Worm (Caenorhabditis elegans) whole organism, young adult: Measurements from ENCODE around the gene rpb-11.

Source experiments
- C06A6.2 ChIP-seq: fragments of 200-800 bp; sonication (Bioruptor generic); conservative IDR thresholded peaks from 2 replicates; pipeline ENCODE4 v1.3.6; 2022; ENCODE audit warnings: missing genetic modification characterization, missing compliant biosample characterization
- C17E4.6 ChIP-seq: fragments of 200-800 bp; sonication (Bioruptor generic); IDR thresholded peaks from 2 replicates; pipeline ENCODE4 v1.3.6; 2022; ENCODE audit warnings: missing genetic modification reagents, missing genetic modification characterization, missing compliant biosample characterization
- D2030.7 ChIP-seq: fragments of 200-800 bp; sonication (Bioruptor generic); IDR thresholded peaks from 2 replicates; pipeline ENCODE4 v1.3.6; 2022; ENCODE audit warnings: missing genetic modification reagents, missing genetic modification characterization, missing compliant biosample characterization
- F22D6.2 ChIP-seq: sonication (generic microtip); optimal IDR thresholded peaks from 2 replicates; lab custom pipeline; 2016; ENCODE audit warnings: mild to moderate bottlenecking, missing genetic modification characterization, missing compliant biosample characterization
- F33H1.4 ChIP-seq: fragments of 200-800 bp; sonication (Bioruptor generic); IDR thresholded peaks from 2 replicates; pipeline ENCODE4 v1.3.6; 2022; ENCODE audit warnings: missing genetic modification reagents, missing genetic modification characterization, missing compliant biosample characterization
- F49E8.2 ChIP-seq: sonication (generic microtip); optimal IDR thresholded peaks from 3 replicates; lab custom pipeline; 2017; ENCODE audit warnings: missing genetic modification characterization, mild to moderate bottlenecking, missing compliant biosample characterization, antibody characterized with exemption, moderate library complexity; ENCODE audit not compliant: insufficient read depth
- F52B5.7 ChIP-seq: sonication (generic microtip); optimal IDR thresholded peaks from 2 replicates; lab custom pipeline; 2016; ENCODE audit warnings: mild to moderate bottlenecking, missing genetic modification characterization, missing compliant biosample characterization
- K11D2.4 ChIP-seq: fragments of 200-800 bp; sonication (Bioruptor generic); IDR thresholded peaks from 2 replicates; pipeline ENCODE4 v1.3.6; 2022; ENCODE audit warnings: missing genetic modification reagents, missing genetic modification characterization, missing compliant biosample characterization
- Y53G8AR.9 ChIP-seq: fragments of 200-800 bp; sonication (Bioruptor generic); conservative IDR thresholded peaks from 2 replicates; pipeline ENCODE4 v1.3.6; 2022; ENCODE audit warnings: missing genetic modification reagents, missing genetic modification characterization, missing compliant biosample characterization
- Y67H2A.10 ChIP-seq: fragments of 200-800 bp; sonication (Bioruptor generic); conservative IDR thresholded peaks from 2 replicates; pipeline ENCODE4 v1.3.6; 2022; ENCODE audit warnings: missing genetic modification reagents, missing genetic modification characterization, missing compliant biosample characterization
- ZK185.1 ChIP-seq: sonication (generic microtip); optimal IDR thresholded peaks from 2 replicates; lab custom pipeline; 2016; ENCODE audit warnings: mild to moderate bottlenecking, missing genetic modification characterization, missing compliant biosample characterization; ENCODE audit not compliant: poor library complexity, severe bottlenecking
- aptf-2 ChIP-seq: fragments of 200-800 bp; sonication (Bioruptor generic); conservative IDR thresholded peaks from 2 replicates; pipeline ENCODE4 v1.3.6; 2022; ENCODE audit warnings: missing genetic modification reagents, missing genetic modification characterization, missing compliant biosample characterization
- aptf-3 ChIP-seq: fragments of 200-800 bp; sonication (Bioruptor generic); IDR thresholded peaks from 2 replicates; pipeline ENCODE4 v1.3.6; 2022; ENCODE audit warnings: missing genetic modification characterization, missing compliant biosample characterization
- attf-3 ChIP-seq: fragments of 200-800 bp; sonication (Bioruptor generic); conservative IDR thresholded peaks from 2 replicates; pipeline ENCODE4 v1.3.6; 2022; ENCODE audit warnings: missing genetic modification reagents, missing genetic modification characterization, missing compliant biosample characterization
- attf-6 ChIP-seq: fragments of 200-800 bp; sonication (Bioruptor generic); IDR thresholded peaks from 2 replicates; pipeline ENCODE4 v1.3.6; 2022; ENCODE audit warnings: missing genetic modification reagents, missing genetic modification characterization, missing compliant biosample characterization
- bed-2 ChIP-seq: fragments of 200-800 bp; sonication (Bioruptor generic); IDR thresholded peaks from 2 replicates; pipeline ENCODE4 v1.3.6; 2022; ENCODE audit warnings: missing genetic modification reagents, missing genetic modification characterization, missing compliant biosample characterization
- cebp-2 ChIP-seq: fragments of 200-800 bp; sonication (Bioruptor generic); IDR thresholded peaks from 2 replicates; pipeline ENCODE4 v1.3.6; 2022; ENCODE audit warnings: missing genetic modification characterization, missing compliant biosample characterization
- ceh-27 ChIP-seq: fragments of 200-800 bp; sonication (Bioruptor generic); optimal IDR thresholded peaks from 2 replicates; lab custom pipeline; 2018; ENCODE audit warnings: mild to moderate bottlenecking, missing genetic modification characterization, moderate library complexity, missing compliant biosample characterization
- ceh-40 ChIP-seq: fragments of 200-800 bp; sonication (Bioruptor generic); IDR thresholded peaks from 2 replicates; pipeline ENCODE4 v1.3.6; 2022; ENCODE audit warnings: missing genetic modification characterization, missing compliant biosample characterization
- dpff-1 ChIP-seq: sonication (generic microtip); optimal IDR thresholded peaks from 2 replicates; lab custom pipeline; 2017; ENCODE audit warnings: mild to moderate bottlenecking, missing genetic modification characterization, missing compliant biosample characterization
- dpl-1 ChIP-seq: fragments of 150-350 bp; optimal IDR thresholded peaks from 2 replicates; lab custom pipeline; 2014; ENCODE audit warnings: missing biosample characterization, missing genetic modification reagents, missing genetic modification characterization
- efl-1 ChIP-seq: fragments of 150-350 bp; optimal IDR thresholded peaks from 2 replicates; lab custom pipeline; 2014; ENCODE audit warnings: missing biosample characterization, missing genetic modification reagents, missing genetic modification characterization
- egl-44 ChIP-seq: fragments of 200-800 bp; sonication (Bioruptor generic); IDR thresholded peaks from 2 replicates; pipeline ENCODE4 v1.3.6; 2022; ENCODE audit warnings: missing genetic modification reagents, missing genetic modification characterization, missing compliant biosample characterization
- egrh-3 ChIP-seq: fragments of 200-800 bp; sonication (Bioruptor generic); IDR thresholded peaks from 2 replicates; pipeline ENCODE4 v1.3.6; 2022; ENCODE audit warnings: missing genetic modification reagents, missing genetic modification characterization, missing compliant biosample characterization
- ets-4 ChIP-seq: fragments of 200-800 bp; sonication (Bioruptor generic); optimal IDR thresholded peaks from 2 replicates; lab custom pipeline; 2018; ENCODE audit warnings: mild to moderate bottlenecking, missing genetic modification characterization, missing compliant biosample characterization
- fkh-3 ChIP-seq: sonication (generic microtip); optimal IDR thresholded peaks from 2 replicates; lab custom pipeline; 2016; ENCODE audit warnings: mild to moderate bottlenecking, missing genetic modification characterization, missing compliant biosample characterization
- gei-17 ChIP-seq: fragments of 200-800 bp; sonication (Bioruptor generic); optimal IDR thresholded peaks from 2 replicates; lab custom pipeline; 2018; ENCODE audit warnings: mild to moderate bottlenecking, missing genetic modification characterization, missing compliant biosample characterization
- hmg-1.2 ChIP-seq: fragments of 200-800 bp; sonication (Bioruptor generic); IDR thresholded peaks from 2 replicates; pipeline ENCODE4 v1.3.6; 2022; ENCODE audit warnings: missing genetic modification reagents, missing genetic modification characterization, missing compliant biosample characterization
- hrde-1 ChIP-seq: sonication (generic microtip); optimal IDR thresholded peaks from 2 replicates; lab custom pipeline; 2016; ENCODE audit warnings: missing genetic modification characterization, mild to moderate bottlenecking, missing compliant biosample characterization, moderate library complexity, missing genotype, missing genetic modification reagents, borderline replicate concordance
- hsf-1 ChIP-seq: fragments of 200-800 bp; sonication (Bioruptor generic); IDR thresholded peaks from 2 replicates; pipeline ENCODE4 v1.3.6; 2022; ENCODE audit warnings: missing genetic modification reagents, missing genetic modification characterization, missing compliant biosample characterization
- let-526 ChIP-seq: fragments of 200-800 bp; sonication (Bioruptor generic); IDR thresholded peaks from 2 replicates; pipeline ENCODE4 v1.3.6; 2022; ENCODE audit warnings: missing genetic modification reagents, missing genetic modification characterization, missing compliant biosample characterization
- lin-35 ChIP-seq, 3 experiments: fragments of 150-350 bp in 2 of 3; sonication (generic microtip) in 1 of 3; optimal IDR thresholded peaks; 2 replicates each; lab custom pipeline; 2014 to 2018; ENCODE audit warnings: missing biosample characterization in 3 of 3, missing genetic modification characterization in 3 of 3, missing genetic modification reagents in 3 of 3
- lin-54 ChIP-seq: fragments of 200-800 bp; sonication (Bioruptor generic); optimal IDR thresholded peaks from 2 replicates; lab custom pipeline; 2018; ENCODE audit warnings: mild to moderate bottlenecking, missing genetic modification characterization, missing compliant biosample characterization
- lsl-1 ChIP-seq: fragments of 200-800 bp; sonication (Bioruptor generic); optimal IDR thresholded peaks from 2 replicates; lab custom pipeline; 2018; ENCODE audit warnings: mild to moderate bottlenecking, missing genetic modification characterization, moderate library complexity, missing compliant biosample characterization
- lsy-27 ChIP-seq: sonication (generic microtip); optimal IDR thresholded peaks from 2 replicates; lab custom pipeline; 2017; ENCODE audit warnings: missing genetic modification characterization, mild to moderate bottlenecking, missing compliant biosample characterization, antibody characterized with exemption, missing genotype, borderline replicate concordance; ENCODE audit not compliant: insufficient read depth
- madf-10 ChIP-seq: sonication (generic microtip); optimal IDR thresholded peaks from 2 replicates; lab custom pipeline; 2016; ENCODE audit warnings: mild to moderate bottlenecking, missing genetic modification characterization, missing compliant biosample characterization
- madf-6 ChIP-seq: fragments of 200-800 bp; sonication (Bioruptor generic); IDR thresholded peaks from 2 replicates; pipeline ENCODE4 v1.3.6; 2022; ENCODE audit warnings: missing genetic modification reagents, missing genetic modification characterization, missing compliant biosample characterization
- nhr-179 ChIP-seq: sonication (generic microtip); optimal IDR thresholded peaks from 2 replicates; lab custom pipeline; 2016; ENCODE audit warnings: mild to moderate bottlenecking, missing genetic modification characterization, missing compliant biosample characterization
- pha-4 ChIP-seq: fragments of 150-350 bp; sonication (generic microtip); optimal IDR thresholded peaks from 2 replicates; lab custom pipeline; 2014; ENCODE audit warnings: missing biosample characterization, missing genetic modification reagents, missing genetic modification characterization
- repo-1 ChIP-seq: sonication (generic microtip); optimal IDR thresholded peaks from 2 replicates; lab custom pipeline; 2017; ENCODE audit warnings: mild to moderate bottlenecking, missing genetic modification characterization, missing compliant biosample characterization
- sdz-38 ChIP-seq: sonication (generic microtip); optimal IDR thresholded peaks from 2 replicates; lab custom pipeline; 2016; ENCODE audit warnings: missing genotype, missing genetic modification characterization, missing compliant biosample characterization
- sea-2 ChIP-seq: fragments of 200-800 bp; sonication (Bioruptor generic); IDR thresholded peaks from 2 replicates; pipeline ENCODE4 v1.3.6; 2022; ENCODE audit warnings: missing genetic modification characterization, missing compliant biosample characterization
- tbp1 ChIP-seq: fragments of 200-800 bp; sonication (Bioruptor generic); optimal IDR thresholded peaks from 2 replicates; lab custom pipeline; 2018; ENCODE audit warnings: mild to moderate bottlenecking, missing genetic modification characterization, missing compliant biosample characterization
- xnd-1 ChIP-seq: sonication (generic microtip); optimal IDR thresholded peaks from 2 replicates; lab custom pipeline; 2016; ENCODE audit warnings: missing genotype, missing genetic modification reagents, missing genetic modification characterization, missing compliant biosample characterization
- zim-3 ChIP-seq: sonication (generic microtip); optimal IDR thresholded peaks from 2 replicates; lab custom pipeline; 2017; ENCODE audit warnings: mild to moderate bottlenecking, missing genetic modification characterization, moderate library complexity, missing compliant biosample characterization
- ztf-25 ChIP-seq: fragments of 200-800 bp; sonication (Bioruptor generic); IDR thresholded peaks from 2 replicates; pipeline ENCODE4 v1.3.6; 2022; ENCODE audit warnings: missing genetic modification reagents, missing genetic modification characterization, missing compliant biosample characterization
- ztf-26 ChIP-seq: sonication (generic microtip); optimal IDR thresholded peaks from 2 replicates; lab custom pipeline; 2017; ENCODE audit warnings: missing genetic modification characterization, missing compliant biosample characterization
- ztf-28 ChIP-seq: fragments of 200-800 bp; sonication (Bioruptor generic); IDR thresholded peaks from 2 replicates; pipeline ENCODE4 v1.3.6; 2022; ENCODE audit warnings: missing genetic modification reagents, missing genetic modification characterization, missing compliant biosample characterization
- ztf-6 ChIP-seq: fragments of 200-800 bp; sonication (Bioruptor generic); IDR thresholded peaks from 2 replicates; pipeline ENCODE4 v1.3.6; 2022; ENCODE audit warnings: missing genetic modification reagents, missing genetic modification characterization, missing compliant biosample characterization

rpb-11 gene

ce11 chrII:14063044-14063500, 3.2 kb downstream of the rpb-11 start, which contains the start of gene lem-2 (continued):
- TF ChIP-seq bed-2 = peak; percentile 90
- no peak for TF ChIP-seq ets-4
- peak; percentile 75 for TF ChIP-seq D2030.7 (GFP tag; lab: Robert Waterston, UW)
- TF ChIP-seq lsl-1 (GFP tag; lab: Kevin White, UChicago) = peak; percentile 63
- TF ChIP-seq nhr-179 (tag; lab: Kevin White, UChicago) = no peak
- TF ChIP-seq fkh-3 = no peak
- peak; percentile 29; the same call in 1 of the 2 replicates for TF ChIP-seq hmg-1.2 (GFP tag; lab: Robert Waterston, UW)
- 0 out of 2 replicates have a peak, but pooled peaks have one; percentile 26 for TF ChIP-seq K11D2.4 (GFP tag; lab: Robert Waterston, UW)
- TF ChIP-seq dpff-1 (tag; lab: Kevin White, UChicago) = no peak
- TF ChIP-seq C17E4.6 (GFP tag; lab: Robert Waterston, UW) = no peak
- no peak for TF ChIP-seq ztf-6 (GFP tag; lab: Robert Waterston, UW)
- TF ChIP-seq ceh-27 (GFP tag; lab: Kevin White, UChicago) = peak; percentile 74
- TF ChIP-seq F22D6.2 = no peak
- peak; percentile 56 for TF ChIP-seq tbp1 (GFP tag; lab: Kevin White, UChicago)
- 0 out of 2 replicates have a peak, but pooled peaks have one; percentile 55 for TF ChIP-seq let-526 (GFP tag; lab: Robert Waterston, UW)
- TF ChIP-seq cebp-2 = no peak
- TF ChIP-seq madf-10 = peak; percentile 68
- no peak for TF ChIP-seq F52B5.7 (tag; lab: Kevin White, UChicago)
- TF ChIP-seq aptf-2 = peak; percentile 61; the same call in 1 of the 2 replicates
- no peak for TF ChIP-seq F49E8.2
- peak; percentile 64 for TF ChIP-seq madf-6 (GFP tag; lab: Robert Waterston, UW)
- TF ChIP-seq egl-44 (GFP tag; lab: Robert Waterston, UW) = no peak
- TF ChIP-seq dpl-1 = peak; percentile 49
- no peak for TF ChIP-seq hsf-1 (GFP tag; lab: Robert Waterston, UW)
- TF ChIP-seq efl-1 = peak; percentile 74
- TF ChIP-seq F33H1.4 (GFP tag; lab: Robert Waterston, UW) = peak; percentile 38; the same call in 1 of the 2 replicates
- no peak for TF ChIP-seq repo-1 (tag; lab: Kevin White, UChicago)
- no peak for TF ChIP-seq gei-17 (GFP tag; lab: Kevin White, UChicago)
- no peak for TF ChIP-seq sdz-38
- TF ChIP-seq xnd-1 (tag; lab: Kevin White, UChicago) = no peak
- peak; percentile 58 for TF ChIP-seq attf-3
- TF ChIP-seq sea-2 (GFP tag; lab: Robert Waterston, UW) = no peak
- TF ChIP-seq aptf-3 (GFP tag; lab: Robert Waterston, UW) = no peak
- peak; percentile 11; the same call in 1 of the 2 replicates for TF ChIP-seq Y53G8AR.9 (GFP tag; lab: Robert Waterston, UW)
- no peak for TF ChIP-seq ztf-26
- TF ChIP-seq hrde-1 (tag; lab: Kevin White, UChicago) = no peak
- no peak for TF ChIP-seq C06A6.2 (GFP tag; lab: Robert Waterston, UW)
- no peak; the same call in 1 of the 2 replicates for TF ChIP-seq egrh-3 (GFP tag; lab: Robert Waterston, UW)
- TF ChIP-seq pha-4 (tag; lab: Kevin White, UChicago) = no peak
- no peak for TF ChIP-seq Y67H2A.10 (GFP tag; lab: Robert Waterston, UW)
- TF ChIP-seq attf-6 (GFP tag; lab: Robert Waterston, UW) = no peak
- no peak for TF ChIP-seq zim-3 (tag; lab: Kevin White, UChicago)
- TF ChIP-seq ztf-28 (GFP tag; lab: Robert Waterston, UW) = peak; percentile 84
- TF ChIP-seq lin-35 (GFP tag; optimal IDR thresholded peaks at IDR 0.05; lab: Kevin White, UChicago) = peak in 1 of 3 experiments; percentile 57
- TF ChIP-seq lsy-27 (tag; lab: Kevin White, UChicago) = no peak
- peak; percentile 78 for TF ChIP-seq lin-54
- TF ChIP-seq ztf-25 (GFP tag; lab: Robert Waterston, UW) = no peak
- TF ChIP-seq ceh-40 (GFP tag; lab: Robert Waterston, UW) = no peak
- TF ChIP-seq ZK185.1 = no peak
